Worm (Caenorhabditis elegans): ENCODE measurements around the gene chil-8.

- TF ChIP-seq ama-1 (optimal IDR thresholded peaks at IDR 0.05) (no peak), madf-2 (tag; optimal IDR thresholded peaks at IDR 0.05) (no peak), dve-1 (tag; optimal IDR thresholded peaks at IDR 0.05) (no peak), eyg-1 (tag; optimal IDR thresholded peaks at IDR 0.05) (no peak), pros-1 (tag; optimal IDR thresholded peaks at IDR 0.05) (no peak), nhr-11 (tag; optimal IDR thresholded peaks at IDR 0.05) (peak; percentile 48), npax-4 (tag; optimal IDR thresholded peaks at IDR 0.05) (no peak)
Observed at ce11 chrII:9861394-9861793, 11.5 kb downstream of the chil-8 start, which contains the start of gene chil-3.
